Worm (Caenorhabditis elegans) whole organism, early embryonic: ENCODE results near the gene C34C12.7.

Experiments used
- B0310.2 ChIP-seq: sonication (generic microtip); optimal IDR thresholded peaks from 2 replicates; lab custom pipeline; 2016; ENCODE audit warnings: mild to moderate bottlenecking, missing genetic modification characterization, missing compliant biosample characterization
- F13C5.2 ChIP-seq: sonication (generic microtip); optimal IDR thresholded peaks from 2 replicates; lab custom pipeline; 2017; ENCODE audit warnings: mild to moderate bottlenecking, missing genetic modification characterization, inconsistent platforms, missing compliant biosample characterization
- ama-1 ChIP-seq: fragments of 150-350 bp; optimal IDR thresholded peaks from 2 replicates; lab custom pipeline; 2014
- flt-1 ChIP-seq: fragments of 200-800 bp; sonication (Bioruptor generic); IDR thresholded peaks from 2 replicates; pipeline ENCODE4 v1.3.6; 2022; ENCODE audit warnings: missing genetic modification characterization, missing compliant biosample characterization
- hmbx-1 ChIP-seq: sonication (generic microtip); optimal IDR thresholded peaks from 2 replicates; lab custom pipeline; 2016; ENCODE audit warnings: mild to moderate bottlenecking, missing genetic modification characterization, missing compliant biosample characterization
- hmg-4 ChIP-seq: fragments of 200-800 bp; sonication (Bioruptor generic); optimal IDR thresholded peaks from 2 replicates; lab custom pipeline; 2018; ENCODE audit warnings: mild to moderate bottlenecking, missing genetic modification characterization, missing compliant biosample characterization
- hnd-1 ChIP-seq: sonication (generic microtip); optimal IDR thresholded peaks from 2 replicates; lab custom pipeline; 2016; ENCODE audit warnings: missing genetic modification characterization, missing compliant biosample characterization
- scrt-1 ChIP-seq: fragments of 200-800 bp; sonication (Bioruptor generic); IDR thresholded peaks from 2 replicates; pipeline ENCODE4 v1.3.6; 2022; ENCODE audit warnings: missing genetic modification characterization, missing compliant biosample characterization
- sea-1 ChIP-seq: fragments of 200-800 bp; sonication (Bioruptor generic); conservative IDR thresholded peaks from 2 replicates; pipeline ENCODE4 v1.3.6; 2022; ENCODE audit warnings: missing genetic modification characterization, missing compliant biosample characterization
- tbx-37 ChIP-seq: fragments of 200-800 bp; sonication (Bioruptor generic); conservative IDR thresholded peaks from 2 replicates; pipeline ENCODE4 v1.3.6; 2022; ENCODE audit warnings: missing genetic modification reagents, missing genetic modification characterization, missing compliant biosample characterization
- tra-4 ChIP-seq: sonication (generic microtip); optimal IDR thresholded peaks from 2 replicates; lab custom pipeline; 2017; ENCODE audit warnings: missing genetic modification characterization, missing compliant biosample characterization

DNA sequence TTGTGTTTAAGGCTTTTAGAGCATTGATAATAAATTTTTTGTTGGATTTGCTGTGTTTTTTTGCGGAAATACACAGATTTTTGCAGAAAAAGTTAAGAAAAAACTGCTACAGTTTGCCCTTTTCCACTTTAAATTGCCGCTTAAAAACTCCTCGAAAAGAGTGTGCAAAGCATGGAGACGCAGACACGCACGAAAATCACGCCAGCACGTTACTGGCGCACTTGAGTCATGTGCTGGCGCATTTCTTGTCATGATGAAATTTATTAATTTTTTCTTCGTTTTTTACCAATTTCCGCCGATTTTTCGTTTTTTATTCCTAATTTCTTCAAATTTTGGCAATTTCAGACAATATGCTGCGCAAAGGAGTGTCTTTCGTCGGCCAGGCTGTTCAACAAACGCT lies 28.1 kb downstream of the C34C12.7 start, which contains the start of gene C34C12.8:
- TF ChIP-seq ama-1 (no peak), scrt-1 (GFP tag; lab: Robert Waterston, UW) (no peak), hmbx-1 (tag; lab: Kevin White, UChicago) (no peak), F13C5.2 (tag; lab: Kevin White, UChicago) (peak; percentile 72), B0310.2 (tag; lab: Kevin White, UChicago) (no peak), sea-1 (GFP tag; lab: Robert Waterston, UW) (peak; percentile 50; the same call in 1 of the 2 replicates), hmg-4 (GFP tag; lab: Kevin White, UChicago) (peak; percentile 56), tra-4 (tag; lab: Kevin White, UChicago) (no peak), hnd-1 (tag; lab: Kevin White, UChicago) (no peak), flt-1 (GFP tag; lab: Robert Waterston, UW) (peak; percentile 46; the same call in 1 of the 2 replicates), tbx-37 (0 out of 2 replicates have a peak, but pooled peaks have one; percentile 30)
